Fruit fly (Drosophila melanogaster) whole organism, embryonic: Measurements from ENCODE around the gene KdelR.

Source experiments
- C15 ChIP-seq: fragments of 200-800 bp; sonication (Bioruptor generic); IDR thresholded peaks from 3 replicates; pipeline ENCODE4 v1.3.6; 2022; ENCODE audit warnings: missing biosample characterization, missing genetic modification characterization
- CG10209 ChIP-seq: fragments of 200-800 bp; sonication (Bioruptor generic); optimal IDR thresholded peaks from 3 replicates; lab custom pipeline; 2017; ENCODE audit warnings: missing biosample characterization, mild to moderate bottlenecking, missing genetic modification characterization, missing genetic modification reagents
- CG10431 ChIP-seq: fragments of 200-800 bp; sonication (Bioruptor generic); optimal IDR thresholded peaks from 3 replicates; lab custom pipeline; 2018; ENCODE audit warnings: missing biosample characterization, mild to moderate bottlenecking, missing genetic modification characterization
- CG12219 ChIP-seq: fragments of 200-800 bp; sonication (Bioruptor generic); optimal IDR thresholded peaks from 3 replicates; lab custom pipeline; 2018; ENCODE audit warnings: missing biosample characterization, mild to moderate bottlenecking, missing genetic modification characterization
- CG12236 ChIP-seq: fragments of 200-800 bp; sonication (Bioruptor generic); optimal IDR thresholded peaks from 2 replicates; lab custom pipeline; 2016; ENCODE audit warnings: missing biosample characterization, missing genetic modification characterization
- CG1233 ChIP-seq: fragments of 200-800 bp; sonication (Bioruptor generic); optimal IDR thresholded peaks from 4 replicates; lab custom pipeline; 2018; ENCODE audit warnings: missing biosample characterization, mild to moderate bottlenecking, missing genetic modification characterization
- CG12769 ChIP-seq: fragments of 200-800 bp; sonication (Bioruptor generic); optimal IDR thresholded peaks from 2 replicates; lab custom pipeline; 2019; ENCODE audit warnings: missing biosample characterization, mild to moderate bottlenecking, missing genetic modification characterization, moderate library complexity
- CG14667 ChIP-seq: fragments of 200-800 bp; sonication (Bioruptor generic); IDR thresholded peaks from 2 replicates; pipeline ENCODE4 v1.3.6; 2022; ENCODE audit warnings: missing biosample characterization, missing genetic modification characterization
- CG16813 ChIP-seq: fragments of 200-800 bp; sonication (Bioruptor generic); IDR thresholded peaks from 3 replicates; pipeline ENCODE4 v1.3.6; 2022; ENCODE audit warnings: missing biosample characterization, missing genetic modification characterization; ENCODE audit not compliant: partially characterized antibody
- CG17802 ChIP-seq: fragments of 200-800 bp; sonication (Bioruptor generic); optimal IDR thresholded peaks from 2 replicates; lab custom pipeline; 2018; ENCODE audit warnings: missing biosample characterization, mild to moderate bottlenecking, missing genetic modification characterization, moderate library complexity
- CG2116 ChIP-seq: fragments of 200-800 bp; sonication (Bioruptor generic); optimal IDR thresholded peaks from 3 replicates; lab custom pipeline; 2018; ENCODE audit warnings: missing biosample characterization, mild to moderate bottlenecking, missing genetic modification characterization
- CG30431 ChIP-seq: fragments of 200-800 bp; sonication (Bioruptor generic); optimal IDR thresholded peaks from 2 replicates; lab custom pipeline; 2017; ENCODE audit warnings: missing biosample characterization, missing genetic modification characterization
- CG31224 ChIP-seq: fragments of 200-800 bp; sonication (Bioruptor generic); IDR thresholded peaks from 2 replicates; pipeline ENCODE4 v1.3.6; 2022; ENCODE audit warnings: missing biosample characterization, missing genetic modification characterization
- CG4424 ChIP-seq: fragments of 200-800 bp; sonication (Bioruptor generic); optimal IDR thresholded peaks from 3 replicates; lab custom pipeline; 2016; ENCODE audit warnings: missing biosample characterization, missing genetic modification characterization
- CG4617 ChIP-seq: fragments of 200-800 bp; sonication (Bioruptor generic); optimal IDR thresholded peaks from 3 replicates; lab custom pipeline; 2016; ENCODE audit warnings: missing biosample characterization, missing genetic modification characterization, borderline replicate concordance
- CG6813 ChIP-seq: fragments of 200-800 bp; sonication (Bioruptor generic); optimal IDR thresholded peaks from 2 replicates; lab custom pipeline; 2017; ENCODE audit warnings: missing biosample characterization, missing genetic modification characterization, mild to moderate bottlenecking, moderate library complexity, missing genetic modification reagents
- CG8388 ChIP-seq: fragments of 200-800 bp; sonication (Bioruptor generic); optimal IDR thresholded peaks from 2 replicates; lab custom pipeline; 2019; ENCODE audit warnings: missing biosample characterization, mild to moderate bottlenecking, missing genetic modification characterization, moderate library complexity
- CG8765 ChIP-seq: fragments of 200-800 bp; sonication (Bioruptor generic); IDR thresholded peaks from 2 replicates; pipeline ENCODE4 v1.3.6; 2022; ENCODE audit warnings: missing biosample characterization, missing genetic modification characterization
- CG8924 ChIP-seq: fragments of 200-800 bp; optimal IDR thresholded peaks from 3 replicates; lab custom pipeline; 2019; ENCODE audit warnings: missing biosample characterization, mild to moderate bottlenecking, missing genetic modification characterization, moderate library complexity
- CkIIα-i1 ChIP-seq: fragments of 200-800 bp; sonication (Bioruptor generic); IDR thresholded peaks from 2 replicates; pipeline ENCODE4 v1.3.6; 2022; ENCODE audit warnings: missing biosample characterization, missing genetic modification characterization
- CrebB ChIP-seq: fragments of 200-800 bp; sonication (Bioruptor generic); optimal IDR thresholded peaks from 3 replicates; lab custom pipeline; 2018; ENCODE audit warnings: missing biosample characterization, mild to moderate bottlenecking, missing genetic modification characterization
- ERR ChIP-seq: fragments of 200-800 bp; sonication (Bioruptor generic); optimal IDR thresholded peaks from 2 replicates; lab custom pipeline; 2016; ENCODE audit warnings: missing biosample characterization, missing genetic modification characterization
- H15 ChIP-seq: fragments of 200-800 bp; sonication (Bioruptor generic); IDR thresholded peaks from 3 replicates; pipeline ENCODE4 v1.3.6; 2022; ENCODE audit warnings: missing biosample characterization, missing genetic modification characterization
- HLHmδ ChIP-seq: fragments of 200-800 bp; sonication (Bioruptor generic); optimal IDR thresholded peaks from 2 replicates; lab custom pipeline; 2018; ENCODE audit warnings: missing biosample characterization, mild to moderate bottlenecking, missing genetic modification characterization, moderate library complexity
- Kr ChIP-seq: fragments of 200-800 bp; sonication (Bioruptor generic); optimal IDR thresholded peaks from 2 replicates; lab custom pipeline; 2017; ENCODE audit warnings: missing biosample characterization, mild to moderate bottlenecking, missing genetic modification characterization
- Mad ChIP-seq: fragments of 200-800 bp; sonication (Bioruptor generic); optimal IDR thresholded peaks from 2 replicates; lab custom pipeline; 2016; ENCODE audit warnings: missing biosample characterization, missing genetic modification characterization
- NFAT ChIP-seq: fragments of 200-800 bp; sonication (Bioruptor generic); IDR thresholded peaks from 2 replicates; pipeline ENCODE4 v1.3.6; 2022; ENCODE audit warnings: missing biosample characterization, missing genetic modification characterization
- Oaz ChIP-seq: fragments of 200-800 bp; sonication (Bioruptor generic); IDR thresholded peaks from 2 replicates; pipeline ENCODE4 v1.3.6; 2022; ENCODE audit warnings: missing biosample characterization, missing genetic modification characterization
- Six4 ChIP-seq: fragments of 200-800 bp; sonication (Bioruptor generic); optimal IDR thresholded peaks from 2 replicates; lab custom pipeline; 2016; ENCODE audit warnings: missing biosample characterization, missing genetic modification characterization
- Vsx1 ChIP-seq: fragments of 200-800 bp; sonication (Bioruptor generic); optimal IDR thresholded peaks from 2 replicates; lab custom pipeline; 2017; ENCODE audit warnings: missing biosample characterization, mild to moderate bottlenecking, missing genetic modification characterization, missing genetic modification reagents
- YL-1 ChIP-seq: fragments of 200-800 bp; sonication (Bioruptor generic); optimal IDR thresholded peaks from 3 replicates; lab custom pipeline; 2017; ENCODE audit warnings: missing biosample characterization, mild to moderate bottlenecking, missing genetic modification characterization
- abd-A ChIP-seq: fragments of 200-800 bp; sonication (Bioruptor generic); optimal IDR thresholded peaks from 3 replicates; lab custom pipeline; 2019; ENCODE audit warnings: missing biosample characterization, mild to moderate bottlenecking, missing genetic modification characterization, moderate library complexity
- bcd ChIP-seq: fragments of 200-800 bp; sonication (Bioruptor generic); optimal IDR thresholded peaks from 2 replicates; lab custom pipeline; 2017; ENCODE audit warnings: missing biosample characterization, mild to moderate bottlenecking, missing genetic modification characterization
- croc ChIP-seq: fragments of 200-800 bp; sonication (Bioruptor generic); conservative IDR thresholded peaks from 3 replicates; pipeline ENCODE4 v1.3.6; 2022; ENCODE audit warnings: missing biosample characterization, missing genetic modification characterization
- gfzf ChIP-seq: fragments of 200-800 bp; sonication (Bioruptor generic); optimal IDR thresholded peaks from 2 replicates; lab custom pipeline; 2016; ENCODE audit warnings: missing biosample characterization, mild to moderate bottlenecking, missing genetic modification characterization, moderate library complexity
- inv ChIP-seq: fragments of 200-800 bp; sonication (Bioruptor generic); IDR thresholded peaks from 2 replicates; pipeline ENCODE4 v1.3.6; 2022; ENCODE audit warnings: missing biosample characterization, missing genetic modification characterization; ENCODE audit not compliant: partially characterized antibody
- kni ChIP-seq: fragments of 200-800 bp; sonication (Bioruptor generic); optimal IDR thresholded peaks from 3 replicates; lab custom pipeline; 2017; ENCODE audit warnings: mild to moderate bottlenecking, missing biosample characterization, missing genetic modification reagents, missing genetic modification characterization
- mam ChIP-seq: fragments of 200-800 bp; sonication (Bioruptor generic); optimal IDR thresholded peaks from 3 replicates; lab custom pipeline; 2016; ENCODE audit warnings: missing biosample characterization, missing genetic modification characterization
- onecut ChIP-seq: fragments of 200-800 bp; sonication (Bioruptor generic); IDR thresholded peaks from 2 replicates; pipeline ENCODE4 v1.3.6; 2022; ENCODE audit warnings: missing biosample characterization, missing genetic modification characterization
- ranshi ChIP-seq: fragments of 200-800 bp; sonication (Bioruptor generic); IDR thresholded peaks from 2 replicates; pipeline ENCODE4 v1.3.6; 2022; ENCODE audit warnings: missing biosample characterization, missing genetic modification characterization
- ro ChIP-seq: fragments of 200-800 bp; sonication (Bioruptor generic); IDR thresholded peaks from 2 replicates; pipeline ENCODE4 v1.3.6; 2022; ENCODE audit warnings: missing biosample characterization, missing genetic modification characterization
- row ChIP-seq: fragments of 200-800 bp; sonication (Bioruptor generic); IDR thresholded peaks from 3 replicates; pipeline ENCODE4 v1.3.6; 2022; ENCODE audit warnings: missing biosample characterization, missing genetic modification characterization
- sima ChIP-seq: fragments of 200-800 bp; sonication (Bioruptor generic); optimal IDR thresholded peaks from 2 replicates; lab custom pipeline; 2016; ENCODE audit warnings: missing biosample characterization, missing genetic modification characterization
- slou ChIP-seq: fragments of 200-800 bp; sonication (Bioruptor generic); optimal IDR thresholded peaks from 3 replicates; lab custom pipeline; 2016; ENCODE audit warnings: missing biosample characterization, missing genetic modification characterization
- stwl ChIP-seq: fragments of 200-800 bp; sonication (Bioruptor generic); optimal IDR thresholded peaks from 3 replicates; lab custom pipeline; 2018; ENCODE audit warnings: missing biosample characterization, mild to moderate bottlenecking, missing genetic modification characterization, moderate library complexity
- sug ChIP-seq: fragments of 200-800 bp; optimal IDR thresholded peaks from 2 replicates; lab custom pipeline; 2019; ENCODE audit warnings: missing biosample characterization, mild to moderate bottlenecking, missing genetic modification characterization, moderate library complexity
- tap ChIP-seq: fragments of 200-800 bp; optimal IDR thresholded peaks from 3 replicates; lab custom pipeline; 2019; ENCODE audit warnings: missing biosample characterization, mild to moderate bottlenecking, missing genetic modification characterization, moderate library complexity
- trem ChIP-seq: fragments of 200-800 bp; optimal IDR thresholded peaks from 3 replicates; lab custom pipeline; 2019; ENCODE audit warnings: missing biosample characterization, mild to moderate bottlenecking, missing genetic modification characterization, moderate library complexity
- tx ChIP-seq: fragments of 200-800 bp; sonication (Bioruptor generic); optimal IDR thresholded peaks from 2 replicates; lab custom pipeline; 2016; ENCODE audit warnings: missing biosample characterization, missing genetic modification characterization
- unc-4 ChIP-seq: fragments of 200-800 bp; sonication (Bioruptor generic); IDR thresholded peaks from 2 replicates; pipeline ENCODE4 v1.3.6; 2022; ENCODE audit warnings: missing biosample characterization, missing genetic modification characterization; ENCODE audit not compliant: partially characterized antibody
- wor ChIP-seq: fragments of 200-800 bp; sonication (Bioruptor generic); IDR thresholded peaks from 2 replicates; pipeline ENCODE4 v1.3.6; 2022; ENCODE audit warnings: missing biosample characterization, missing genetic modification characterization

KdelR gene

DNA sequence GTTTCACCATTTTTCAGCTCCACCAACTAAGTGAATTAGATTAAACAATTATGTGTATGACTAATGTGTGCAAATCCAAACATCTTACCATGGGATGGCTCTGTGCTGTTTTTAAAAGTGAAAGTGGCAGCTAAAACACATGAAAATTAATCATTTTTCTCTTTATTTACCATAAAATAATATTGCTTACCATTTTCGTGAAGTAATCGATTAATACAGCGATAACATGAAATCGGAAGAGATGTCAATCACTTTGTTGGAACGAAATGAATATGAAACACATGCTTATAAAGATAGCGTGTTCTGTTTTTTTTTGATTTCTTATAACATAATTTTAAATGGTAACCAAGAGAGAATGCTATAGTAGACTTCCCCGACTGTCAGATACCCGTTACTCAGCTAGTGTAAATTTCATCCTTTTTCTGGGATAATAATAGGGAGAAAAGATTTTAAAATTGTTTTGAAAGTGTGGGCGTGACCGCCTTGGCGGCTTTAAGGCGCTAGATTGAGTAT lies 22.8 kb upstream of the KdelR start (continued):
- TF ChIP-seq sima (no peak), Vsx1 (GFP tag; lab: Kevin White, UChicago) (no peak), CkIIα-i1 (no peak), unc-4 (peak; percentile 56; the same call in 1 of the 2 replicates), mam (GFP tag; lab: Kevin White, UChicago) (peak; percentile 25), CG16813 (peak; percentile 45; the same call in 1 of the 3 replicates), stwl (peak; percentile 10), Six4 (GFP tag; lab: Kevin White, UChicago) (no peak), ranshi (GFP tag; lab: Robert Waterston, UW) (no peak), tx (GFP tag; lab: Kevin White, UChicago) (no peak), CG8765 (GFP tag; lab: Robert Waterston, UW) (no peak), CG10431 (no peak), CG4617 (GFP tag; lab: Kevin White, UChicago) (peak; percentile 57), Oaz (GFP tag; lab: Robert Waterston, UW) (no peak), CG12219 (GFP tag; lab: Kevin White, UChicago) (no peak), ERR (GFP tag; lab: Kevin White, UChicago) (no peak), ro (GFP tag; lab: Robert Waterston, UW) (no peak), YL-1 (peak; percentile 45), croc (GFP tag; lab: Robert Waterston, UW) (no peak), wor (no peak), CG12236 (GFP tag; lab: Kevin White, UChicago) (no peak), Kr (GFP tag; lab: Kevin White, UChicago) (no peak), HLHmδ (GFP tag; lab: Kevin White, UChicago) (no peak), CG2116 (GFP tag; lab: Kevin White, UChicago) (peak; percentile 72), slou (GFP tag; lab: Kevin White, UChicago) (no peak), inv (GFP tag; lab: Robert Waterston, UW) (0 out of 2 replicates have a peak, but pooled peaks have one; percentile 22), bcd (GFP tag; lab: Kevin White, UChicago) (no peak), abd-A (no peak), CG8924 (tag; lab: Kevin White, UChicago) (peak; percentile 79), CG8388 (GFP tag; lab: Kevin White, UChicago) (no peak), CG10209 (GFP tag; lab: Kevin White, UChicago) (no peak), Mad (GFP tag; lab: Kevin White, UChicago) (no peak), CG17802 (peak; percentile 25), row (GFP tag; lab: Robert Waterston, UW) (peak; percentile 60), NFAT (GFP tag; lab: Robert Waterston, UW) (no peak), CG14667 (GFP tag; lab: Robert Waterston, UW) (no peak), CG31224 (GFP tag; lab: Robert Waterston, UW) (no peak), CG6813 (no peak), CG1233 (GFP tag; lab: Kevin White, UChicago) (no peak), C15 (GFP tag; lab: Robert Waterston, UW) (no peak), CG4424 (GFP tag; lab: Kevin White, UChicago) (no peak), trem (tag; lab: Kevin White, UChicago) (peak; percentile 18), tap (tag; lab: Kevin White, UChicago) (no peak), CG30431 (GFP tag; lab: Kevin White, UChicago) (no peak), onecut (GFP tag; lab: Robert Waterston, UW) (no peak), CrebB (tag; lab: Kevin White, UChicago) (no peak), CG12769 (no peak), sug (no peak), kni (GFP tag; lab: Kevin White, UChicago) (no peak), H15 (GFP tag; lab: Robert Waterston, UW) (no peak), gfzf (GFP tag; lab: Kevin White, UChicago) (no peak)
